Fruit fly (Drosophila melanogaster): Measurements from ENCODE around the gene Ttc1.

Ttc1 gene

DNA sequence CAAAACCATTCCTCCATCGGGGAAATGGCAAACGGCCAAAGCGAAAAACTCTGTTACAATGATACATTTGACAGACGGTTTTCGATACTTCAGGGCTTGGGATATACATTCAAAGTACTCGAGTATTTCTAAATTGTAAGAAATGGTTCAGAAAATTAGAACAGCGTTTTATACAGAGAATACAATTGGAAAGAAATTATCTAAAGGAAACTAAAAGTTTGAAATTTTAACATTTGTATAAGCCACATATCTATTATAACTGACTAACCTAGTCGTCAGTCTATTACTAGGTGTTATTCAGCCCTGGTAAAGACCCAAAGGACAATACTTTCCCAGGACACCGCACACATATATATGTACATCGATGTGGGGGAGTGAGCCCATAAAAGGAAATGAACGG, 33.7 kb upstream of the Ttc1 start (continued):
- no peak for TF ChIP-seq CG7271 (tag; optimal IDR thresholded peaks at IDR 0.05)
- no peak for TF ChIP-seq Hsf (GFP tag; optimal IDR thresholded peaks at IDR 0.05)
- no peak for TF ChIP-seq CG2129 (GFP tag; IDR thresholded peaks at IDR 0.05; ENCODE audit: partially characterized antibody)
- TF ChIP-seq CG1603 (tag; optimal IDR thresholded peaks at IDR 0.05): no peak
- TF ChIP-seq CG17829 (tag; optimal IDR thresholded peaks at IDR 0.05): peak; percentile 29
- no peak for TF ChIP-seq ftz-f1 (GFP tag; optimal IDR thresholded peaks at IDR 0.05)
- TF ChIP-seq eve (GFP tag; optimal IDR thresholded peaks at IDR 0.05): no peak
- no peak for TF ChIP-seq gcm (GFP tag; optimal IDR thresholded peaks at IDR 0.05)
- no peak for TF ChIP-seq HLHmδ (GFP tag; optimal IDR thresholded peaks at IDR 0.05)
- peak; percentile 17 for TF ChIP-seq CG1233 (GFP tag; optimal IDR thresholded peaks at IDR 0.05)
- peak; percentile 75 for TF ChIP-seq CG2678 (tag; optimal IDR thresholded peaks at IDR 0.05)
- TF ChIP-seq CG32767 (GFP tag; IDR thresholded peaks at IDR 0.05): no peak
- TF ChIP-seq aop (GFP tag; IDR thresholded peaks at IDR 0.05): no peak
- TF ChIP-seq zfh2 (GFP tag; optimal IDR thresholded peaks at IDR 0.05): no peak
- no peak for TF ChIP-seq CG9797 (GFP tag; optimal IDR thresholded peaks at IDR 0.05)
- peak; percentile 15 for TF ChIP-seq CG6813 (GFP tag; optimal IDR thresholded peaks at IDR 0.05)
- no peak for TF ChIP-seq CG4360 (GFP tag; IDR thresholded peaks at IDR 0.05)
- TF ChIP-seq crc (GFP tag; optimal IDR thresholded peaks at IDR 0.05): no peak
- 0 out of 3 replicates have a peak, but pooled peaks have one; percentile 30 for TF ChIP-seq tgo (GFP tag; IDR thresholded peaks at IDR 0.05)
- peak; percentile 35 for TF ChIP-seq CG30403 (GFP tag; optimal IDR thresholded peaks at IDR 0.05)
- TF ChIP-seq ssp (GFP tag; IDR thresholded peaks at IDR 0.05): no peak
- TF ChIP-seq CG4328 (GFP tag; optimal IDR thresholded peaks at IDR 0.05): no peak
- no peak for TF ChIP-seq tna (GFP tag; IDR thresholded peaks at IDR 0.05; ENCODE audit: partially characterized antibody)
- TF ChIP-seq CG14667 (GFP tag; IDR thresholded peaks at IDR 0.05): no peak
- peak; percentile 22 for TF ChIP-seq nmo (GFP tag; optimal IDR thresholded peaks at IDR 0.05)
- no peak for TF ChIP-seq CG18476 (GFP tag; optimal IDR thresholded peaks at IDR 0.05)
- TF ChIP-seq CG3163 (GFP tag; optimal IDR thresholded peaks at IDR 0.05): no peak
- no peak for TF ChIP-seq CG2875 (GFP tag; optimal IDR thresholded peaks at IDR 0.05)
- no peak for TF ChIP-seq D (optimal IDR thresholded peaks at IDR 0.05)
- TF ChIP-seq D (GFP tag; optimal IDR thresholded peaks at IDR 0.05): no peak
- no peak for TF ChIP-seq CG8089 (GFP tag; optimal IDR thresholded peaks at IDR 0.05)
- no peak for TF ChIP-seq pum (GFP tag; optimal IDR thresholded peaks at IDR 0.05)
- TF ChIP-seq Hmr (GFP tag; optimal IDR thresholded peaks at IDR 0.05): peak; percentile 69
- TF ChIP-seq Sry-β (GFP tag; optimal IDR thresholded peaks at IDR 0.05): no peak
- no peak for TF ChIP-seq esg (GFP tag; conservative IDR thresholded peaks at IDR 0.05)
- TF ChIP-seq pho (GFP tag; optimal IDR thresholded peaks at IDR 0.05): no peak
- TF ChIP-seq Rx (GFP tag; IDR thresholded peaks at IDR 0.05): no peak
- TF ChIP-seq Mrtf (GFP tag; IDR thresholded peaks at IDR 0.05): no peak
- no peak for TF ChIP-seq Hr78 (GFP tag; optimal IDR thresholded peaks at IDR 0.05)
- no peak for TF ChIP-seq bcd (GFP tag; optimal IDR thresholded peaks at IDR 0.05)
- TF ChIP-seq tup (GFP tag; optimal IDR thresholded peaks at IDR 0.05): no peak
- TF ChIP-seq pfk (GFP tag; optimal IDR thresholded peaks at IDR 0.05): no peak
- TF ChIP-seq CG33213 (GFP tag; optimal IDR thresholded peaks at IDR 0.05): no peak
- no peak for TF ChIP-seq CG6175 (GFP tag; IDR thresholded peaks at IDR 0.05)
- no peak for TF ChIP-seq Deaf1 (tag; optimal IDR thresholded peaks at IDR 0.05)
- peak; percentile 54; the same call in 2 of the 3 replicates for TF ChIP-seq row (GFP tag; IDR thresholded peaks at IDR 0.05)
- TF ChIP-seq CG12744 (GFP tag; optimal IDR thresholded peaks at IDR 0.05): no peak
- TF ChIP-seq MTF-1 (GFP tag; optimal IDR thresholded peaks at IDR 0.05; ENCODE audit: borderline replicate concordance): no peak
- TF ChIP-seq NC2α (GFP tag; optimal IDR thresholded peaks at IDR 0.05): no peak
- no peak for TF ChIP-seq CG1024 (GFP tag; IDR thresholded peaks at IDR 0.05)
- peak; percentile 35; the same call in 1 of the 2 replicates for TF ChIP-seq CG31441 (GFP tag; IDR thresholded peaks at IDR 0.05)
- TF ChIP-seq az2 (GFP tag; optimal IDR thresholded peaks at IDR 0.05): no peak

All from whole organism, embryonic.